Worm (Caenorhabditis elegans) whole organism, L4/young adult: ENCODE results near the gene eif-2A.

Experiments used
- W03F9.2 ChIP-seq: fragments of 150-350 bp; optimal IDR thresholded peaks from 2 replicates; lab custom pipeline; 2014; ENCODE audit warnings: missing biosample characterization, missing genetic modification characterization
- dao-5 ChIP-seq: sonication (generic microtip); optimal IDR thresholded peaks from 2 replicates; lab custom pipeline; 2016; ENCODE audit warnings: missing genotype, missing genetic modification characterization, moderate library complexity, missing compliant biosample characterization
- him-1 ChIP-seq: sonication (generic microtip); optimal IDR thresholded peaks from 2 replicates; lab custom pipeline; 2016; ENCODE audit warnings: missing genotype, missing genetic modification reagents, missing genetic modification characterization, missing compliant biosample characterization

The eif-2A gene

ce11 chrII:10444971-10445707, 28.5 kb downstream of the eif-2A start:
- TF ChIP-seq dao-5, result no peak

- TF ChIP-seq him-1 (tag; lab: Kevin White, UChicago), result no peak
- no peak for TF ChIP-seq dao-5
- no peak for TF ChIP-seq W03F9.2 (tag; lab: Kevin White, UChicago)
These were observed 29.1 kb downstream of the eif-2A start for ce11 chrII:10445738-10446137.

ce11 chrII:10446300-10446699, 29.7 kb downstream of the eif-2A start:
- TF ChIP-seq dao-5, result no peak
- TF ChIP-seq W03F9.2 (tag; lab: Kevin White, UChicago), result peak; percentile 13

- no peak for TF ChIP-seq him-1 (tag; lab: Kevin White, UChicago)
- TF ChIP-seq W03F9.2 (tag; lab: Kevin White, UChicago), result no peak
- no peak for TF ChIP-seq dao-5
These were observed 30.2 kb downstream of the eif-2A start for ce11 chrII:10446814-10447213.

ce11 chrII:10447348-10448316, 31.0 kb downstream of the eif-2A start, which contains the start of gene ZK673.2:
Gene ZK673.2 (plus strand): TSS chrII:10448266.
- TF ChIP-seq W03F9.2 (tag; lab: Kevin White, UChicago), result no peak
- TF ChIP-seq dao-5, result no peak
- no peak for TF ChIP-seq him-1 (tag; lab: Kevin White, UChicago)

ce11 chrII:10449707-10450106, 33.1 kb downstream of the eif-2A start, which contains the start of gene lin-56:
Gene lin-56 (plus strand): TSS chrII:10450007.
- TF ChIP-seq dao-5, result no peak
- no peak for TF ChIP-seq him-1 (tag; lab: Kevin White, UChicago)
- TF ChIP-seq W03F9.2 (tag; lab: Kevin White, UChicago), result no peak

- TF ChIP-seq him-1 (tag; lab: Kevin White, UChicago) (no peak), W03F9.2 (tag; lab: Kevin White, UChicago) (no peak), dao-5 (no peak)
These were observed 33.7 kb downstream of the eif-2A start for ce11 chrII:10450335-10450734.

- TF ChIP-seq W03F9.2 (tag; lab: Kevin White, UChicago) (no peak), dao-5 (no peak), him-1 (tag; lab: Kevin White, UChicago) (no peak)
These were observed 36.0 kb downstream of the eif-2A start, which contains the start of gene ZK673.4 for ce11 chrII:10452620-10453019. Gene ZK673.4 (plus strand): TSS chrII:10452920.

ce11 chrII:10456979-10457378, 40.4 kb downstream of the eif-2A start, which contains the start of gene ZK673.11:
Gene ZK673.11 (plus strand): TSS chrII:10457279.
- TF ChIP-seq him-1 (tag; lab: Kevin White, UChicago) (no peak), W03F9.2 (tag; lab: Kevin White, UChicago) (no peak), dao-5 (no peak)

- no peak for TF ChIP-seq dao-5
These were observed 44.6 kb downstream of the eif-2A start, which contains the start of gene ZK673.5 for ce11 chrII:10461207-10461606. Gene ZK673.5 (plus strand): TSS chrII:10461507.

ce11 chrII:10464230-10464920, 47.8 kb downstream of the eif-2A start, which contains the start of the genes ZK673.6 and sdz-37:
Gene ZK673.6 (minus strand): TSS chrII:10464330.
Gene sdz-37 (plus strand): TSS chrII:10464870.
- TF ChIP-seq dao-5 (no peak), W03F9.2 (tag; lab: Kevin White, UChicago) (no peak), him-1 (tag; lab: Kevin White, UChicago) (no peak)

- TF ChIP-seq W03F9.2 (tag; lab: Kevin White, UChicago) (no peak), him-1 (tag; lab: Kevin White, UChicago) (no peak), dao-5 (no peak)
These were observed 50.0 kb downstream of the eif-2A start, which contains the start of gene tnc-2 for ce11 chrII:10466552-10466951. Gene tnc-2 (plus strand): TSS chrII:10466852.
